Worm (Caenorhabditis elegans): ENCODE results near the gene F45E12.6.

DNA sequence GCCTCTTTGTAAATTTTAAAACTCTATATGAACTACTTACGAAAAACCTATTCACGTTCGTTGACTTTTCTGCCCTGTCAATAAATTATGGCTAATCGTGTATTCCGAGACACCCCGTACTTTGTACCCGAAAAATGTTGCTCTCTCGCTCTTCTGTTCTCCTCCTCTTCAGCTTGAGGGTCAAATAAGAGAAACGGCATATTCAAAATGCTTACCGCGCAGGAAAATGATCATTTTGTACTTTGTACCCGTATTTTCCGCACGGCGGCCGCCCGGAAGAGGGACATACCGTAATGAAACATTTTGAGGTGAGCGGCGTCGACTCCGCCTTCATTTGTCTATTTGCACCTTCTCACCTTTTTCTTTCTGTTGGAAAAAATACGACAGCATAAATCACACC lies 29.7 kb upstream of the F45E12.6 start:
- no peak for TF ChIP-seq lin-13 (GFP tag; optimal IDR thresholded peaks at IDR 0.05)
- TF ChIP-seq nhr-12 (tag; optimal IDR thresholded peaks at IDR 0.05), result no peak
- no peak for TF ChIP-seq ceh-82 (tag; optimal IDR thresholded peaks at IDR 0.05)
- TF ChIP-seq skn-1 (tag; optimal IDR thresholded peaks at IDR 0.05), result no peak
- no peak for TF ChIP-seq zag-1 (tag; optimal IDR thresholded peaks at IDR 0.05)
- no peak for TF ChIP-seq nhr-237 (tag; optimal IDR thresholded peaks at IDR 0.05)
- no peak for TF ChIP-seq nhr-25 (tag; optimal IDR thresholded peaks at IDR 0.05)
- TF ChIP-seq egl-27 (tag; optimal IDR thresholded peaks at IDR 0.05), result no peak
- TF ChIP-seq snpc-4 (tag; optimal IDR thresholded peaks at IDR 0.05), result no peak
- no peak for TF ChIP-seq ama-1 (optimal IDR thresholded peaks at IDR 0.05)

Measured in whole organism, L2 larva.